Fruit fly (Drosophila melanogaster) whole organism, embryonic: ENCODE data around the gene Cyt-c1L.

ENCODE experiments used
- CG10565 ChIP-seq: fragments of 200-800 bp; sonication (Bioruptor generic); optimal IDR thresholded peaks from 3 replicates; lab custom pipeline; 2016; ENCODE audit warnings: missing biosample characterization, mild to moderate bottlenecking, missing genetic modification characterization
- CG10979 ChIP-seq: fragments of 200-800 bp; sonication (Bioruptor generic); optimal IDR thresholded peaks from 2 replicates; lab custom pipeline; 2018; ENCODE audit warnings: missing biosample characterization, mild to moderate bottlenecking, missing genetic modification characterization, moderate library complexity
- CG11504 ChIP-seq: fragments of 200-800 bp; sonication (Bioruptor generic); optimal IDR thresholded peaks from 3 replicates; lab custom pipeline; 2019; ENCODE audit warnings: missing biosample characterization, mild to moderate bottlenecking, missing genetic modification characterization, moderate library complexity
- CG11695 ChIP-seq: fragments of 200-800 bp; sonication (Bioruptor generic); IDR thresholded peaks from 3 replicates; pipeline ENCODE4 v1.3.6; 2022; ENCODE audit warnings: missing biosample characterization, missing genetic modification characterization
- CG11696 ChIP-seq: fragments of 200-800 bp; sonication (Bioruptor generic); IDR thresholded peaks from 2 replicates; pipeline ENCODE4 v1.3.6; 2022; ENCODE audit warnings: missing biosample characterization, missing genetic modification characterization
- CG11723 ChIP-seq: fragments of 200-800 bp; sonication (Bioruptor generic); optimal IDR thresholded peaks from 2 replicates; lab custom pipeline; 2017; ENCODE audit warnings: missing biosample characterization, mild to moderate bottlenecking, missing genetic modification characterization
- CG12391 ChIP-seq: fragments of 200-800 bp; sonication (Bioruptor generic); optimal IDR thresholded peaks from 3 replicates; lab custom pipeline; 2018; ENCODE audit warnings: missing biosample characterization, mild to moderate bottlenecking, missing genetic modification characterization, moderate library complexity
- CG12659 ChIP-seq: fragments of 200-800 bp; sonication (Bioruptor generic); optimal IDR thresholded peaks from 3 replicates; lab custom pipeline; 2017; ENCODE audit warnings: mild to moderate bottlenecking, missing biosample characterization, missing genetic modification reagents, missing genetic modification characterization
- CG13424 ChIP-seq: fragments of 200-800 bp; sonication (Bioruptor generic); optimal IDR thresholded peaks from 2 replicates; lab custom pipeline; 2019; ENCODE audit warnings: missing biosample characterization, mild to moderate bottlenecking, missing genetic modification characterization, moderate library complexity
- CG15696 ChIP-seq: fragments of 200-800 bp; sonication (Bioruptor generic); optimal IDR thresholded peaks from 2 replicates; lab custom pipeline; 2019; ENCODE audit warnings: missing biosample characterization, mild to moderate bottlenecking, missing genetic modification characterization, moderate library complexity
- CG1603 ChIP-seq: fragments of 200-800 bp; sonication (Bioruptor generic); optimal IDR thresholded peaks from 2 replicates; lab custom pipeline; 2019; ENCODE audit warnings: missing biosample characterization, mild to moderate bottlenecking, missing genetic modification characterization, moderate library complexity
- CG17612 ChIP-seq: fragments of 200-800 bp; sonication (Bioruptor generic); IDR thresholded peaks from 2 replicates; pipeline ENCODE4 v1.3.6; 2022; ENCODE audit warnings: missing biosample characterization, missing genetic modification characterization
- CG2120 ChIP-seq: fragments of 200-800 bp; sonication (Bioruptor generic); optimal IDR thresholded peaks from 3 replicates; lab custom pipeline; 2016; ENCODE audit warnings: missing biosample characterization, missing genetic modification characterization
- CG2678 ChIP-seq: fragments of 200-800 bp; sonication (Bioruptor generic); optimal IDR thresholded peaks from 3 replicates; lab custom pipeline; 2019; ENCODE audit warnings: missing biosample characterization, mild to moderate bottlenecking, missing genetic modification characterization, moderate library complexity
- CG2875 ChIP-seq: fragments of 200-800 bp; sonication (Bioruptor generic); optimal IDR thresholded peaks from 2 replicates; lab custom pipeline; 2017; ENCODE audit warnings: missing biosample characterization, mild to moderate bottlenecking, missing genetic modification characterization, missing genetic modification reagents
- CG3163 ChIP-seq: fragments of 200-800 bp; sonication (Bioruptor generic); optimal IDR thresholded peaks from 3 replicates; lab custom pipeline; 2016; ENCODE audit warnings: missing biosample characterization, missing genetic modification characterization
- CG3281 ChIP-seq: fragments of 200-800 bp; sonication (Bioruptor generic); optimal IDR thresholded peaks from 3 replicates; lab custom pipeline; 2017; ENCODE audit warnings: missing biosample characterization, mild to moderate bottlenecking, missing genetic modification characterization
- CG3847 ChIP-seq: fragments of 200-800 bp; sonication (Bioruptor generic); IDR thresholded peaks from 2 replicates; pipeline ENCODE4 v1.3.6; 2022; ENCODE audit warnings: missing biosample characterization, missing genetic modification characterization
- CG4730 ChIP-seq: fragments of 200-800 bp; sonication (Bioruptor generic); IDR thresholded peaks from 2 replicates; pipeline ENCODE4 v1.3.6; 2022; ENCODE audit warnings: missing biosample characterization, missing genetic modification characterization
- H15 ChIP-seq: fragments of 200-800 bp; sonication (Bioruptor generic); IDR thresholded peaks from 3 replicates; pipeline ENCODE4 v1.3.6; 2022; ENCODE audit warnings: missing biosample characterization, missing genetic modification characterization
- Hr51 ChIP-seq, 2 experiments: fragments of 200-800 bp; sonication (Bioruptor generic); optimal IDR thresholded peaks; 2 replicates in 1 of 2; 3 replicates in 1 of 2; lab custom pipeline; 2016 to 2018; ENCODE audit warnings: missing biosample characterization in 2 of 2, missing genetic modification characterization in 2 of 2, mild to moderate bottlenecking in 1 of 2, moderate library complexity in 1 of 2
- Hsf ChIP-seq: fragments of 200-800 bp; sonication (Bioruptor generic); optimal IDR thresholded peaks from 3 replicates; lab custom pipeline; 2016; ENCODE audit warnings: missing biosample characterization, missing genetic modification characterization
- Med ChIP-seq: fragments of 200-800 bp; sonication (Bioruptor generic); peaks from one replicate; lab custom pipeline; 2016; ENCODE audit warnings: missing biosample characterization, missing genetic modification characterization, mild to moderate bottlenecking, inconsistent platforms, moderate library complexity
- Meics ChIP-seq: fragments of 200-800 bp; sonication (Bioruptor generic); optimal IDR thresholded peaks from 2 replicates; lab custom pipeline; 2017; ENCODE audit warnings: missing biosample characterization, mild to moderate bottlenecking, missing genetic modification characterization
- Poxn ChIP-seq: fragments of 200-800 bp; sonication (Bioruptor generic); IDR thresholded peaks from 2 replicates; pipeline ENCODE4 v1.3.6; 2022; ENCODE audit warnings: missing biosample characterization, missing genetic modification characterization
- Six4 ChIP-seq: fragments of 200-800 bp; sonication (Bioruptor generic); optimal IDR thresholded peaks from 2 replicates; lab custom pipeline; 2016; ENCODE audit warnings: missing biosample characterization, missing genetic modification characterization
- Sox102F ChIP-seq: fragments of 200-800 bp; sonication (Bioruptor generic); optimal IDR thresholded peaks from 2 replicates; lab custom pipeline; 2018; ENCODE audit warnings: missing biosample characterization, mild to moderate bottlenecking, missing genetic modification characterization, moderate library complexity
- Trl ChIP-seq, 3 experiments: fragments of >200 bp in 2 of 3; fragments of 200-800 bp in 1 of 3; sonication (Bioruptor generic) in 1 of 3; optimal IDR thresholded peaks; 2 replicates in 1 of 3; 3 replicates in 2 of 3; lab custom pipeline; 2016 to 2017; ENCODE audit warnings: missing biosample characterization in 1 of 3, missing genetic modification characterization in 1 of 3
- Usf ChIP-seq: fragments of 200-800 bp; sonication (Bioruptor generic); optimal IDR thresholded peaks from 2 replicates; lab custom pipeline; 2017; ENCODE audit warnings: missing genotype, missing biosample characterization, missing genetic modification characterization
- abd-A ChIP-seq: fragments of 200-800 bp; sonication (Bioruptor generic); optimal IDR thresholded peaks from 3 replicates; lab custom pipeline; 2019; ENCODE audit warnings: missing biosample characterization, mild to moderate bottlenecking, missing genetic modification characterization, moderate library complexity
- al ChIP-seq: fragments of 200-800 bp; sonication (Bioruptor generic); IDR thresholded peaks from 2 replicates; pipeline ENCODE4 v1.3.6; 2022; ENCODE audit warnings: missing biosample characterization, missing genetic modification characterization
- aop ChIP-seq: fragments of 200-800 bp; sonication (Bioruptor generic); IDR thresholded peaks from 2 replicates; pipeline ENCODE4 v1.3.6; 2022; ENCODE audit warnings: missing biosample characterization, missing genetic modification characterization
- bsh ChIP-seq, 2 experiments: fragments of 200-800 bp; sonication (Bioruptor generic); optimal IDR thresholded peaks; 2 replicates each; lab custom pipeline; 2017 to 2018; ENCODE audit warnings: mild to moderate bottlenecking in 2 of 2, missing biosample characterization in 2 of 2, missing genetic modification characterization in 2 of 2, moderate library complexity in 1 of 2
- cad ChIP-seq: fragments of >200 bp; optimal IDR thresholded peaks from 2 replicates; lab custom pipeline; 2017; ENCODE audit warnings: missing biosample characterization, missing genetic modification characterization
- crp ChIP-seq, 2 experiments: fragments of 200-800 bp; sonication (Bioruptor generic); optimal IDR thresholded peaks; 2 replicates in 1 of 2; 3 replicates in 1 of 2; lab custom pipeline; 2017; ENCODE audit warnings: missing biosample characterization in 2 of 2, missing genetic modification characterization in 2 of 2, mild to moderate bottlenecking in 1 of 2, moderate library complexity in 1 of 2
- dmrt99B ChIP-seq: fragments of 200-800 bp; sonication (Bioruptor generic); optimal IDR thresholded peaks from 2 replicates; lab custom pipeline; 2018; ENCODE audit warnings: missing biosample characterization, mild to moderate bottlenecking, missing genetic modification characterization, moderate library complexity
- gem ChIP-seq: fragments of 200-800 bp; sonication (Bioruptor generic); optimal IDR thresholded peaks from 2 replicates; lab custom pipeline; 2019; ENCODE audit warnings: missing biosample characterization, mild to moderate bottlenecking, missing genetic modification characterization, moderate library complexity
- row ChIP-seq: fragments of 200-800 bp; sonication (Bioruptor generic); IDR thresholded peaks from 3 replicates; pipeline ENCODE4 v1.3.6; 2022; ENCODE audit warnings: missing biosample characterization, missing genetic modification characterization
- sens ChIP-seq: fragments of 200-800 bp; sonication (Bioruptor generic); peaks from one replicate; lab custom pipeline; 2016; ENCODE audit warnings: missing biosample characterization, missing genetic modification characterization
- sqz ChIP-seq: fragments of 200-800 bp; sonication (Bioruptor generic); optimal IDR thresholded peaks from 3 replicates; lab custom pipeline; 2018; ENCODE audit warnings: missing biosample characterization, mild to moderate bottlenecking, missing genetic modification characterization
- stc ChIP-seq: fragments of 200-800 bp; sonication (Bioruptor generic); IDR thresholded peaks from 2 replicates; pipeline ENCODE4 v1.3.6; 2022; ENCODE audit warnings: missing biosample characterization, missing genetic modification characterization
- tap ChIP-seq: fragments of 200-800 bp; optimal IDR thresholded peaks from 3 replicates; lab custom pipeline; 2019; ENCODE audit warnings: missing biosample characterization, mild to moderate bottlenecking, missing genetic modification characterization, moderate library complexity
- toy ChIP-seq: fragments of 200-800 bp; sonication (Bioruptor generic); IDR thresholded peaks from 2 replicates; pipeline ENCODE4 v1.3.6; 2022; ENCODE audit warnings: missing biosample characterization, missing genetic modification characterization
- trem ChIP-seq: fragments of 200-800 bp; optimal IDR thresholded peaks from 3 replicates; lab custom pipeline; 2019; ENCODE audit warnings: missing biosample characterization, mild to moderate bottlenecking, missing genetic modification characterization, moderate library complexity
- twi ChIP-seq: fragments of 200-800 bp; optimal IDR thresholded peaks from 2 replicates; lab custom pipeline; 2019; ENCODE audit warnings: missing biosample characterization, mild to moderate bottlenecking, missing genetic modification characterization, moderate library complexity
- unc-4 ChIP-seq: fragments of 200-800 bp; sonication (Bioruptor generic); IDR thresholded peaks from 2 replicates; pipeline ENCODE4 v1.3.6; 2022; ENCODE audit warnings: missing biosample characterization, missing genetic modification characterization; ENCODE audit not compliant: partially characterized antibody
- unpg ChIP-seq: fragments of 200-800 bp; sonication (Bioruptor generic); optimal IDR thresholded peaks from 3 replicates; lab custom pipeline; 2018; ENCODE audit warnings: missing biosample characterization, mild to moderate bottlenecking, missing genetic modification characterization, moderate library complexity
- zen ChIP-seq: fragments of 200-800 bp; sonication (Bioruptor generic); optimal IDR thresholded peaks from 3 replicates; lab custom pipeline; 2018; ENCODE audit warnings: missing biosample characterization, mild to moderate bottlenecking, missing genetic modification characterization, moderate library complexity

The Cyt-c1L gene

dm6 chr3R:29215652-29216483, 11.9 kb upstream of the Cyt-c1L start:
- peak; percentile 12 for TF ChIP-seq CG12391 (tag; lab: Kevin White, UChicago)
- TF ChIP-seq Hsf (GFP tag; lab: Kevin White, UChicago), result peak; percentile 19
- TF ChIP-seq CG15696 (tag; lab: Kevin White, UChicago), result no peak
- no peak for TF ChIP-seq crp (GFP tag; optimal IDR thresholded peaks at IDR 0.05; lab: Kevin White, UChicago)
- TF ChIP-seq CG3847, result no peak
- no peak for TF ChIP-seq CG2875 (GFP tag; lab: Kevin White, UChicago)
- 0 out of 2 replicates have a peak, but pooled peaks have one; percentile 18 for TF ChIP-seq stc
- peak; percentile 28 for TF ChIP-seq unpg (GFP tag; lab: Kevin White, UChicago)
- peak; percentile 55 for TF ChIP-seq gem (tag; lab: Kevin White, UChicago)
- no peak for TF ChIP-seq toy (GFP tag; lab: Robert Waterston, UW)
- TF ChIP-seq CG4730, result no peak
- TF ChIP-seq Hr51 (GFP tag; optimal IDR thresholded peaks at IDR 0.05; lab: Kevin White, UChicago), result peak in 1 of 2 experiments; percentile 10
- TF ChIP-seq abd-A, result no peak
- TF ChIP-seq H15 (GFP tag; lab: Robert Waterston, UW), result no peak
- no peak for TF ChIP-seq unc-4
- peak; percentile 72 to 75 for TF ChIP-seq Trl (optimal IDR thresholded peaks at IDR 0.05; lab: Kevin White, UChicago)
- TF ChIP-seq Trl (GFP tag; optimal IDR thresholded peaks at IDR 0.05; lab: Kevin White, UChicago), result no peak
- no peak for TF ChIP-seq CG10565 (GFP tag; lab: Kevin White, UChicago)
- peak; percentile 28 for TF ChIP-seq dmrt99B
- no peak for TF ChIP-seq tap (tag; lab: Kevin White, UChicago)
- peak; percentile 40; the same call in 2 of the 3 replicates for TF ChIP-seq row (GFP tag; lab: Robert Waterston, UW)
- no peak for TF ChIP-seq CG17612
- TF ChIP-seq zen (tag; lab: Kevin White, UChicago), result peak; percentile 23
- peak; percentile 91 for TF ChIP-seq CG3163
- TF ChIP-seq CG2678, result peak; percentile 27
- peak; percentile 81 for TF ChIP-seq CG11696 (GFP tag; lab: Robert Waterston, UW)
- TF ChIP-seq sqz (GFP tag; lab: Kevin White, UChicago), result peak; percentile 40
- TF ChIP-seq Six4 (GFP tag; lab: Kevin White, UChicago), result peak; percentile 4
- TF ChIP-seq CG11723 (GFP tag; lab: Kevin White, UChicago), result no peak
- no peak for TF ChIP-seq Poxn (GFP tag; lab: Robert Waterston, UW)
- no peak for TF ChIP-seq CG13424
- peak; percentile 17 for TF ChIP-seq CG1603 (tag; lab: Kevin White, UChicago)
- TF ChIP-seq CG11504 (tag; lab: Kevin White, UChicago), result peak; percentile 46
- peak; percentile 78 for TF ChIP-seq sens (GFP tag; lab: Kevin White, UChicago)
- TF ChIP-seq trem (tag; lab: Kevin White, UChicago), result no peak
- TF ChIP-seq bsh (GFP tag; optimal IDR thresholded peaks at IDR 0.05; lab: Kevin White, UChicago), result peak in 1 of 2 experiments; percentile 27
- no peak for TF ChIP-seq twi (tag; lab: Kevin White, UChicago)
- no peak for TF ChIP-seq CG12659 (GFP tag; lab: Kevin White, UChicago)
- TF ChIP-seq CG10979 (tag; lab: Kevin White, UChicago), result peak; percentile 0
- no peak for TF ChIP-seq cad (GFP tag; lab: Kevin White, UChicago)
- peak; percentile 63 for TF ChIP-seq Med
- TF ChIP-seq CG3281 (GFP tag; lab: Kevin White, UChicago), result peak; percentile 14
- peak; percentile 12 for TF ChIP-seq Meics
- peak; percentile 15; the same call in 1 of the 3 replicates for TF ChIP-seq CG11695 (GFP tag; lab: Robert Waterston, UW)
- TF ChIP-seq Sox102F (GFP tag; lab: Kevin White, UChicago), result peak; percentile 32
- TF ChIP-seq aop (GFP tag; lab: Robert Waterston, UW), result no peak
- TF ChIP-seq Usf (GFP tag; lab: Kevin White, UChicago), result no peak
- TF ChIP-seq al, result no peak
- TF ChIP-seq CG2120 (GFP tag; lab: Kevin White, UChicago), result peak; percentile 26
